Worm (Caenorhabditis elegans) whole organism, L2 larva: ENCODE data around the gene Y110A2AL.2.
A peak's percentile ranks its signal among the peaks of the same experiment; 100 is the strongest.

Source experiments
- C34F6.9 ChIP-seq: fragments of 150-350 bp; optimal IDR thresholded peaks from 2 replicates; lab custom pipeline; 2014; ENCODE audit warnings: missing biosample characterization, missing genetic modification characterization
- F13H6.1 ChIP-seq: sonication (generic microtip); optimal IDR thresholded peaks from 2 replicates; lab custom pipeline; 2016; ENCODE audit warnings: missing genetic modification characterization, missing compliant biosample characterization
- ZK546.5 ChIP-seq: sonication (generic microtip); optimal IDR thresholded peaks from 2 replicates; lab custom pipeline; 2017; ENCODE audit warnings: missing biosample characterization, missing genetic modification characterization
- alr-1 ChIP-seq: fragments of 150-350 bp; optimal IDR thresholded peaks from 2 replicates; lab custom pipeline; 2014; ENCODE audit warnings: missing biosample characterization, missing genetic modification characterization
- aly-2 ChIP-seq: fragments of 150-350 bp; optimal IDR thresholded peaks from 2 replicates; lab custom pipeline; 2014; ENCODE audit warnings: missing biosample characterization, missing genetic modification characterization
- ama-1 ChIP-seq: fragments of 150-350 bp; optimal IDR thresholded peaks from 2 replicates; lab custom pipeline; 2018; ENCODE audit warnings: inconsistent platforms
- blmp-1 ChIP-seq: sonication (generic microtip); optimal IDR thresholded peaks from 2 replicates; lab custom pipeline; 2017; ENCODE audit warnings: missing genetic modification characterization, mild to moderate bottlenecking, missing compliant biosample characterization, antibody characterized with exemption, moderate library complexity; ENCODE audit not compliant: insufficient read depth
- ceh-16 ChIP-seq: fragments of 150-350 bp; optimal IDR thresholded peaks from 2 replicates; lab custom pipeline; 2014; ENCODE audit warnings: missing biosample characterization, missing genetic modification characterization
- ceh-82 ChIP-seq: fragments of 150-350 bp; optimal IDR thresholded peaks from 2 replicates; lab custom pipeline; 2014; ENCODE audit warnings: missing biosample characterization, missing genetic modification characterization
- crh-2 ChIP-seq: sonication (generic microtip); optimal IDR thresholded peaks from 2 replicates; lab custom pipeline; 2017; ENCODE audit warnings: missing biosample characterization, missing genetic modification characterization
- dmd-4 ChIP-seq: sonication (generic microtip); optimal IDR thresholded peaks from 2 replicates; lab custom pipeline; 2017; ENCODE audit warnings: missing biosample characterization, missing genetic modification characterization
- elt-1 ChIP-seq: fragments of 150-350 bp; optimal IDR thresholded peaks from 2 replicates; lab custom pipeline; 2014; ENCODE audit warnings: missing biosample characterization, missing genetic modification characterization
- elt-3 ChIP-seq: sonication (generic microtip); optimal IDR thresholded peaks from 2 replicates; lab custom pipeline; 2017; ENCODE audit warnings: missing biosample characterization, missing genetic modification characterization
- fos-1 ChIP-seq: fragments of 150-350 bp; optimal IDR thresholded peaks from 2 replicates; lab custom pipeline; 2014; ENCODE audit warnings: missing biosample characterization, missing genetic modification characterization
- gmeb-1 ChIP-seq: fragments of 150-350 bp; optimal IDR thresholded peaks from 2 replicates; lab custom pipeline; 2014; ENCODE audit warnings: missing biosample characterization, missing genetic modification characterization
- lin-11 ChIP-seq: fragments of 150-350 bp; sonication (generic microtip); optimal IDR thresholded peaks from 2 replicates; lab custom pipeline; 2014; ENCODE audit warnings: missing biosample characterization, missing genetic modification characterization, inconsistent platforms, mixed read lengths
- lin-13 ChIP-seq: fragments of 150-350 bp; optimal IDR thresholded peaks from 2 replicates; lab custom pipeline; 2014; ENCODE audit warnings: missing biosample characterization, missing genetic modification reagents, missing genetic modification characterization
- lin-39 ChIP-seq: fragments of 150-350 bp; optimal IDR thresholded peaks from 2 replicates; lab custom pipeline; 2014; ENCODE audit warnings: missing biosample characterization, missing genetic modification reagents, missing genetic modification characterization
- lsy-2 ChIP-seq, 2 experiments: fragments of 150-350 bp in 1 of 2; sonication (generic microtip) in 1 of 2; optimal IDR thresholded peaks; 2 replicates each; lab custom pipeline; 2014 to 2017; ENCODE audit warnings: missing biosample characterization in 2 of 2, missing genetic modification characterization in 2 of 2
- mab-5 ChIP-seq: fragments of 150-350 bp; optimal IDR thresholded peaks from 2 replicates; lab custom pipeline; 2014; ENCODE audit warnings: missing biosample characterization, missing genetic modification characterization
- mbf-1 ChIP-seq: sonication (generic microtip); optimal IDR thresholded peaks from 2 replicates; lab custom pipeline; 2017; ENCODE audit warnings: missing biosample characterization, missing genetic modification characterization
- nhr-10 ChIP-seq: sonication (generic microtip); optimal IDR thresholded peaks from 2 replicates; lab custom pipeline; 2017; ENCODE audit warnings: missing biosample characterization, missing genetic modification characterization
- nhr-11 ChIP-seq: fragments of 150-350 bp; optimal IDR thresholded peaks from 2 replicates; lab custom pipeline; 2014; ENCODE audit warnings: missing biosample characterization, missing genetic modification characterization
- nhr-12 ChIP-seq: fragments of 150-350 bp; optimal IDR thresholded peaks from 2 replicates; lab custom pipeline; 2014; ENCODE audit warnings: missing biosample characterization, missing genetic modification characterization
- nhr-129 ChIP-seq: fragments of 150-350 bp; optimal IDR thresholded peaks from 2 replicates; lab custom pipeline; 2014; ENCODE audit warnings: missing biosample characterization, missing genetic modification characterization
- nhr-21 ChIP-seq: fragments of 150-350 bp; optimal IDR thresholded peaks from 2 replicates; lab custom pipeline; 2014; ENCODE audit warnings: missing biosample characterization, missing genetic modification characterization
- nhr-23 ChIP-seq: fragments of 150-350 bp; optimal IDR thresholded peaks from 2 replicates; lab custom pipeline; 2014; ENCODE audit warnings: missing biosample characterization, missing genetic modification reagents, missing genetic modification characterization
- nhr-237 ChIP-seq: fragments of 150-350 bp; optimal IDR thresholded peaks from 2 replicates; lab custom pipeline; 2014; ENCODE audit warnings: missing biosample characterization, missing genetic modification characterization
- nhr-25 ChIP-seq: fragments of 150-350 bp; sonication (generic microtip); optimal IDR thresholded peaks from 3 replicates; lab custom pipeline; 2014; ENCODE audit warnings: missing biosample characterization, missing genetic modification characterization
- nhr-6 ChIP-seq: fragments of 150-350 bp; optimal IDR thresholded peaks from 2 replicates; lab custom pipeline; 2014; ENCODE audit warnings: missing biosample characterization, missing genetic modification characterization
- nhr-77 ChIP-seq: fragments of 150-350 bp; optimal IDR thresholded peaks from 2 replicates; lab custom pipeline; 2014; ENCODE audit warnings: missing biosample characterization, missing genetic modification characterization
- peb-1 ChIP-seq: fragments of 150-350 bp; optimal IDR thresholded peaks from 2 replicates; lab custom pipeline; 2014; ENCODE audit warnings: missing biosample characterization, missing genetic modification characterization
- sem-4 ChIP-seq: fragments of 150-350 bp; optimal IDR thresholded peaks from 2 replicates; lab custom pipeline; 2014; ENCODE audit warnings: missing biosample characterization, missing genetic modification reagents, missing genetic modification characterization
- skn-1 ChIP-seq: sonication (generic microtip); optimal IDR thresholded peaks from 2 replicates; lab custom pipeline; 2017; ENCODE audit warnings: missing biosample characterization, missing genetic modification characterization
- sma-3 ChIP-seq: sonication (generic microtip); optimal IDR thresholded peaks from 2 replicates; lab custom pipeline; 2016; ENCODE audit warnings: missing genetic modification reagents, missing genetic modification characterization, missing compliant biosample characterization
- sma-9 ChIP-seq, 2 experiments: fragments of 150-350 bp in 1 of 2; sonication (generic microtip) in 1 of 2; optimal IDR thresholded peaks; 2 replicates each; lab custom pipeline; 2014 to 2016; ENCODE audit warnings: missing genetic modification characterization in 2 of 2, mild to moderate bottlenecking in 1 of 2, missing biosample characterization in 1 of 2, missing compliant biosample characterization in 1 of 2, missing genetic modification reagents in 1 of 2, moderate library complexity in 1 of 2
- snpc-4 ChIP-seq: fragments of 150-350 bp; optimal IDR thresholded peaks from 2 replicates; lab custom pipeline; 2014; ENCODE audit warnings: missing biosample characterization, missing genetic modification characterization
- unc-39 ChIP-seq: fragments of 150-350 bp; optimal IDR thresholded peaks from 2 replicates; lab custom pipeline; 2014; ENCODE audit warnings: missing biosample characterization, missing genetic modification characterization
- unc-55 ChIP-seq: fragments of 150-350 bp; sonication (generic microtip); optimal IDR thresholded peaks from 3 replicates; lab custom pipeline; 2014; ENCODE audit warnings: missing biosample characterization, missing genetic modification reagents, missing genetic modification characterization
- unc-62 ChIP-seq: fragments of 150-350 bp; optimal IDR thresholded peaks from 2 replicates; lab custom pipeline; 2014; ENCODE audit warnings: missing biosample characterization, missing genetic modification reagents, missing genetic modification characterization
- zag-1 ChIP-seq: fragments of 150-350 bp; optimal IDR thresholded peaks from 2 replicates; lab custom pipeline; 2014; ENCODE audit warnings: missing biosample characterization, missing genetic modification characterization
- ztf-1 ChIP-seq: fragments of 200-800 bp; sonication (Bioruptor generic); conservative IDR thresholded peaks from 2 replicates; pipeline ENCODE4 v1.3.6; 2022; ENCODE audit warnings: missing genetic modification characterization, missing compliant biosample characterization
- ztf-11 ChIP-seq: sonication (generic microtip); optimal IDR thresholded peaks from 2 replicates; lab custom pipeline; 2017; ENCODE audit warnings: missing biosample characterization, missing genetic modification characterization
- ztf-4 ChIP-seq: fragments of 150-350 bp; optimal IDR thresholded peaks from 2 replicates; lab custom pipeline; 2014; ENCODE audit warnings: missing biosample characterization, missing genetic modification characterization

Gene Y110A2AL.2

ce11 chrII:2829482-2829881, 38.3 kb upstream of the Y110A2AL.2 start:
- no peak for TF ChIP-seq blmp-1 (tag; lab: Kevin White, UChicago)
- no peak for TF ChIP-seq ZK546.5 (tag; lab: Kevin White, UChicago)
- TF ChIP-seq nhr-23 (tag; lab: Kevin White, UChicago) = no peak
- TF ChIP-seq skn-1 (tag; lab: Kevin White, UChicago) = no peak
- TF ChIP-seq mab-5 (tag; lab: Kevin White, UChicago) = no peak
- no peak for TF ChIP-seq nhr-21 (tag; lab: Kevin White, UChicago)
- TF ChIP-seq peb-1 (tag; lab: Kevin White, UChicago) = no peak
- no peak for TF ChIP-seq aly-2 (tag; lab: Kevin White, UChicago)
- TF ChIP-seq ama-1 = no peak
- no peak for TF ChIP-seq sma-3

DNA sequence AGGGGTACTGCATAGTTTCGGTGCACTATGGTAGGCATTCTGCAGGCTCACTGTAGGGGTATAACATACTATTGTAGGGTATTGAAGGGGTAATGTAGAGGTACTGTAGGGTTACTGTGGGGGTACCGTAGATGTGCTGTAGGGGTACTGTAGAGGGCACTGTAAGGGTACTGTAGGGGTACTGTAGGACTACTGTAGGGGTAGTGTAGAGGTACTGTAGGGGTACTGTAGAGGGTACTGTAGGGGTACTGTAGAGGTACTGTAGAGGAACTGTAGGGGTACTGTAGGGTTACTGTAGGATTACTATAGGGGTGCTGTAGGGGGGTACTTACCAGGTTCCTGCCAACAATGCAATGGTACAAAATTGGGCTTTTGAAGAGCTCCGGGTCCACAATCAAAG, 37.7 kb upstream of the Y110A2AL.2 start:
- TF ChIP-seq peb-1 (tag; lab: Kevin White, UChicago) (no peak), dmd-4 (tag; lab: Kevin White, UChicago) (no peak), F13H6.1 (tag; lab: Kevin White, UChicago) (no peak), unc-62 (GFP tag; lab: Kevin White, UChicago) (no peak), zag-1 (tag; lab: Kevin White, UChicago) (no peak), lin-39 (no peak), lin-11 (tag; lab: Kevin White, UChicago) (no peak), blmp-1 (tag; lab: Kevin White, UChicago) (no peak), sem-4 (tag; lab: Kevin White, UChicago) (no peak), ZK546.5 (tag; lab: Kevin White, UChicago) (no peak), C34F6.9 (tag; lab: Kevin White, UChicago) (no peak), nhr-21 (tag; lab: Kevin White, UChicago) (no peak), sma-3 (no peak), nhr-11 (tag; lab: Kevin White, UChicago) (no peak), gmeb-1 (tag; lab: Kevin White, UChicago) (no peak), nhr-129 (tag; lab: Kevin White, UChicago) (no peak)

ce11 chrII:2831173-2831572, 36.6 kb upstream of the Y110A2AL.2 start, which contains the start of gene K12H6.6:
Gene K12H6.6 (minus strand): TSS chrII:2831233.
- TF ChIP-seq zag-1 (tag; lab: Kevin White, UChicago) = no peak
- no peak for TF ChIP-seq gmeb-1 (tag; lab: Kevin White, UChicago)
- TF ChIP-seq lin-13 = no peak
- peak; percentile 14 for TF ChIP-seq C34F6.9 (tag; lab: Kevin White, UChicago)

ce11 chrII:2832098-2832497, 35.7 kb upstream of the Y110A2AL.2 start:
- TF ChIP-seq nhr-11 (tag; lab: Kevin White, UChicago) (no peak), ceh-82 (tag; lab: Kevin White, UChicago) (no peak), sem-4 (tag; lab: Kevin White, UChicago) (no peak), crh-2 (tag; lab: Kevin White, UChicago) (peak; percentile 24), dmd-4 (tag; lab: Kevin White, UChicago) (no peak), lin-13 (no peak), elt-3 (no peak), blmp-1 (tag; lab: Kevin White, UChicago) (no peak), nhr-6 (no peak), nhr-10 (tag; lab: Kevin White, UChicago) (no peak), nhr-129 (tag; lab: Kevin White, UChicago) (peak; percentile 58), ama-1 (no peak), peb-1 (tag; lab: Kevin White, UChicago) (no peak), nhr-237 (tag; lab: Kevin White, UChicago) (no peak), mbf-1 (tag; lab: Kevin White, UChicago) (no peak), nhr-77 (tag; lab: Kevin White, UChicago) (no peak), lin-39 (no peak), unc-55 (peak; percentile 34), snpc-4 (tag; lab: Kevin White, UChicago) (no peak), nhr-25 (no peak), C34F6.9 (tag; lab: Kevin White, UChicago) (peak; percentile 46), lin-11 (tag; lab: Kevin White, UChicago) (no peak), sma-9 (GFP tag; optimal IDR thresholded peaks at IDR 0.05; lab: Kevin White, UChicago) (peak; percentile 54), sma-9 (tag; optimal IDR thresholded peaks at IDR 0.05; lab: Kevin White, UChicago) (no peak), skn-1 (tag; lab: Kevin White, UChicago) (no peak), F13H6.1 (tag; lab: Kevin White, UChicago) (peak; percentile 22), nhr-12 (no peak), sma-3 (no peak), elt-1 (no peak), ztf-11 (no peak), ztf-1 (GFP tag; lab: Robert Waterston, UW) (no peak), lsy-2 (tag; optimal IDR thresholded peaks at IDR 0.05; lab: Kevin White, UChicago) (peak in 1 of 2 experiments; percentile 54), ceh-16 (tag; lab: Kevin White, UChicago) (no peak), alr-1 (tag; lab: Kevin White, UChicago) (no peak), fos-1 (tag; lab: Kevin White, UChicago) (peak; percentile 9), unc-39 (tag; lab: Kevin White, UChicago) (no peak), ZK546.5 (tag; lab: Kevin White, UChicago) (no peak), mab-5 (tag; lab: Kevin White, UChicago) (no peak), gmeb-1 (tag; lab: Kevin White, UChicago) (peak; percentile 14), nhr-21 (tag; lab: Kevin White, UChicago) (no peak), ztf-4 (no peak)
